Worm (Caenorhabditis elegans) whole organism, L4 larva: ENCODE results near the gene csa-1.

Experiments
- D1046.2 ChIP-seq: fragments of 200-800 bp; sonication (Bioruptor generic); IDR thresholded peaks from 2 replicates; pipeline ENCODE4 v1.3.6; 2022; ENCODE audit warnings: missing genetic modification characterization, missing compliant biosample characterization
- Y5F2A.4 ChIP-seq: fragments of 200-800 bp; sonication (Bioruptor generic); optimal IDR thresholded peaks from 2 replicates; lab custom pipeline; 2018; ENCODE audit warnings: mild to moderate bottlenecking, missing genetic modification characterization, missing compliant biosample characterization
- aly-2 ChIP-seq: sonication (generic microtip); optimal IDR thresholded peaks from 2 replicates; lab custom pipeline; 2018; ENCODE audit warnings: missing biosample characterization, missing genetic modification characterization
- ceh-82 ChIP-seq: sonication (generic microtip); optimal IDR thresholded peaks from 2 replicates; lab custom pipeline; 2017; ENCODE audit warnings: missing biosample characterization, missing genetic modification characterization
- dpl-1 ChIP-seq: fragments of 150-350 bp; optimal IDR thresholded peaks from 2 replicates; lab custom pipeline; 2014; ENCODE audit warnings: missing biosample characterization, missing genetic modification reagents, missing genetic modification characterization
- fkh-10 ChIP-seq: fragments of 150-350 bp; optimal IDR thresholded peaks from 2 replicates; lab custom pipeline; 2014; ENCODE audit warnings: missing biosample characterization, missing genetic modification reagents, missing genetic modification characterization
- hmg-1.1 ChIP-seq: fragments of 200-800 bp; sonication (Bioruptor generic); IDR thresholded peaks from 2 replicates; pipeline ENCODE4 v1.3.6; 2022; ENCODE audit warnings: missing genetic modification reagents, missing genetic modification characterization, missing compliant biosample characterization
- nhr-28 ChIP-seq: fragments of 150-350 bp; optimal IDR thresholded peaks from 2 replicates; lab custom pipeline; 2014; ENCODE audit warnings: missing biosample characterization, missing genetic modification characterization
- skn-1 ChIP-seq: fragments of 150-350 bp; optimal IDR thresholded peaks from 2 replicates; lab custom pipeline; 2014; ENCODE audit warnings: missing biosample characterization, missing genetic modification characterization
- snpc-4 ChIP-seq: fragments of 150-350 bp; optimal IDR thresholded peaks from 2 replicates; lab custom pipeline; 2014; ENCODE audit warnings: missing biosample characterization, missing genetic modification characterization
- zag-1 ChIP-seq: fragments of 150-350 bp; optimal IDR thresholded peaks from 2 replicates; lab custom pipeline; 2014; ENCODE audit warnings: missing biosample characterization, missing genetic modification characterization
- zfp-3 ChIP-seq: fragments of 200-800 bp; sonication (Bioruptor generic); conservative IDR thresholded peaks from 2 replicates; pipeline ENCODE4 v1.3.6; 2022; ENCODE audit warnings: missing genetic modification reagents, missing genetic modification characterization, missing compliant biosample characterization

ce11 chrII:9352669-9353068 is 33.1 kb upstream of the csa-1 start, which contains the start of the genes sdhb-1 and cup-15:
- TF ChIP-seq snpc-4 (tag; lab: Kevin White, UChicago) = no peak
- TF ChIP-seq zag-1 (tag; lab: Kevin White, UChicago) = no peak
- no peak for TF ChIP-seq skn-1 (tag; lab: Kevin White, UChicago)
- TF ChIP-seq nhr-28 (tag; lab: Kevin White, UChicago) = no peak
- TF ChIP-seq dpl-1 = no peak
- TF ChIP-seq zfp-3 = no peak
- TF ChIP-seq Y5F2A.4 (GFP tag; lab: Kevin White, UChicago) = no peak
- no peak for TF ChIP-seq aly-2 (tag; lab: Kevin White, UChicago)
- no peak for TF ChIP-seq fkh-10
- TF ChIP-seq D1046.2 = no peak
- TF ChIP-seq hmg-1.1 (GFP tag; lab: Robert Waterston, UW) = no peak
- no peak for TF ChIP-seq ceh-82 (tag; lab: Kevin White, UChicago)
